Worm (Caenorhabditis elegans) whole organism, mixed stage, embryonic: ENCODE measurements around the gene sec-22.

Experiments
- ces-1 ChIP-seq: fragments of 150-350 bp; optimal IDR thresholded peaks from 2 replicates; lab custom pipeline; 2014; ENCODE audit warnings: missing biosample characterization, missing genetic modification reagents, missing genetic modification characterization
- lin-13 ChIP-seq: fragments of 150-350 bp; optimal IDR thresholded peaks from 2 replicates; lab custom pipeline; 2014; ENCODE audit warnings: missing biosample characterization, missing genetic modification characterization
- lsy-2 ChIP-seq: fragments of 150-350 bp; optimal IDR thresholded peaks from 2 replicates; lab custom pipeline; 2014; ENCODE audit warnings: missing biosample characterization, missing genetic modification characterization
- mep-1 ChIP-seq: fragments of 150-350 bp; optimal IDR thresholded peaks from 2 replicates; lab custom pipeline; 2017; ENCODE audit warnings: missing biosample characterization, missing genetic modification reagents, missing genetic modification characterization, inconsistent platforms
- nhr-2 ChIP-seq: fragments of 150-350 bp; optimal IDR thresholded peaks from 2 replicates; lab custom pipeline; 2014; ENCODE audit warnings: missing biosample characterization, missing genetic modification characterization
- nhr-237 ChIP-seq: fragments of 150-350 bp; optimal IDR thresholded peaks from 2 replicates; lab custom pipeline; 2014; ENCODE audit warnings: missing biosample characterization, missing genetic modification characterization
- nhr-28 ChIP-seq: fragments of 150-350 bp; optimal IDR thresholded peaks from 2 replicates; lab custom pipeline; 2014; ENCODE audit warnings: missing biosample characterization, missing genetic modification characterization
- nhr-76 ChIP-seq: sonication (generic microtip); optimal IDR thresholded peaks from 2 replicates; lab custom pipeline; 2017; ENCODE audit warnings: missing biosample characterization, missing genetic modification characterization
- sptf-1 ChIP-seq: sonication (generic microtip); optimal IDR thresholded peaks from 2 replicates; lab custom pipeline; 2017; ENCODE audit warnings: mild to moderate bottlenecking, missing genetic modification characterization, moderate library complexity, missing compliant biosample characterization
- unc-62 ChIP-seq: fragments of 150-350 bp; optimal IDR thresholded peaks from 2 replicates; lab custom pipeline; 2014; ENCODE audit warnings: missing biosample characterization, missing genetic modification reagents, missing genetic modification characterization

ce11 chrX:991274-991673 is 44.1 kb upstream of the sec-22 start, which contains the start of the genes C09E10.3 and dgk-1:
- no peak for TF ChIP-seq mep-1
- no peak for TF ChIP-seq unc-62 (GFP tag; lab: Kevin White, UChicago)
- no peak for TF ChIP-seq lsy-2 (tag; lab: Kevin White, UChicago)
- TF ChIP-seq lin-13, result no peak
- no peak for TF ChIP-seq nhr-2 (tag; lab: Kevin White, UChicago)
- TF ChIP-seq nhr-28 (tag; lab: Kevin White, UChicago), result no peak
- TF ChIP-seq nhr-237 (tag; lab: Kevin White, UChicago), result no peak
- no peak for TF ChIP-seq ces-1 (GFP tag; lab: Kevin White, UChicago)
- no peak for TF ChIP-seq nhr-76 (tag; lab: Kevin White, UChicago)
- TF ChIP-seq sptf-1 (tag; lab: Kevin White, UChicago), result no peak
